Worm (Caenorhabditis elegans): ENCODE measurements around the gene F25H9.6.

DNA sequence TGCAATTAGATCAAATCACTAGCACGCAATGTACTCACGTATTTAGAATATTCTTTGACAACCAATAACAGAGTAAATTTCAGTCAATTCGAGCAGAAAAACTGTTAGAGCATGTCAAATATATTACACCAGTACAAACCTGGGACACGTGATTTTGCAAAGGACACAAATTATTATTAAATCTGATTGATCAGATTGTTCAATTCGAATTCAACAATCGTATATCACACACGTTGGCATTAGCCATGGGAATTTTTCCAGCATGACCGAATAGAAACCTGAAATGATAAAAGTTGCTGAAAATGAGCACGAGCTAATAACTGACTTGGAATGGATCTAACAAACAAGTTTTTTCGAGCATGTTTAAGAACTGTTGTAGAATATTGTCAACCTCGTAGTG lies 45.1 kb downstream of the F25H9.6 start, which contains the start of gene srv-9:
- TF ChIP-seq T22C8.4 (GFP tag; IDR thresholded peaks at IDR 0.05), result no peak
- TF ChIP-seq med-1 (GFP tag; optimal IDR thresholded peaks at IDR 0.05; ENCODE audit: insufficient read depth), result no peak
- no peak for TF ChIP-seq flt-1 (GFP tag; IDR thresholded peaks at IDR 0.05)
